Fruit fly (Drosophila melanogaster) whole organism, embryonic: ENCODE measurements around the gene CG2104.

Source experiments
- CG10431 ChIP-seq: fragments of 200-800 bp; sonication (Bioruptor generic); optimal IDR thresholded peaks from 3 replicates; lab custom pipeline; 2018; ENCODE audit warnings: missing biosample characterization, mild to moderate bottlenecking, missing genetic modification characterization
- CG10979 ChIP-seq: fragments of 200-800 bp; sonication (Bioruptor generic); optimal IDR thresholded peaks from 2 replicates; lab custom pipeline; 2018; ENCODE audit warnings: missing biosample characterization, mild to moderate bottlenecking, missing genetic modification characterization, moderate library complexity
- CG12744 ChIP-seq: fragments of 200-800 bp; sonication (Bioruptor generic); optimal IDR thresholded peaks from 2 replicates; lab custom pipeline; 2016; ENCODE audit warnings: missing biosample characterization, missing genetic modification characterization
- CG13424 ChIP-seq: fragments of 200-800 bp; sonication (Bioruptor generic); optimal IDR thresholded peaks from 2 replicates; lab custom pipeline; 2019; ENCODE audit warnings: missing biosample characterization, mild to moderate bottlenecking, missing genetic modification characterization, moderate library complexity
- CG1529 ChIP-seq: fragments of 200-800 bp; sonication (Bioruptor generic); optimal IDR thresholded peaks from 3 replicates; lab custom pipeline; 2018; ENCODE audit warnings: missing biosample characterization, missing genetic modification characterization
- CG16863 ChIP-seq: fragments of 200-800 bp; sonication (Bioruptor generic); optimal IDR thresholded peaks from 3 replicates; lab custom pipeline; 2016; ENCODE audit warnings: missing biosample characterization, missing genetic modification characterization
- CG17361 ChIP-seq: fragments of 200-800 bp; sonication (Bioruptor generic); IDR thresholded peaks from 3 replicates; pipeline ENCODE4 v1.3.6; 2022; ENCODE audit warnings: missing biosample characterization, missing genetic modification characterization
- CG17385 ChIP-seq: fragments of 200-800 bp; sonication (Bioruptor generic); optimal IDR thresholded peaks from 3 replicates; lab custom pipeline; 2018; ENCODE audit warnings: missing biosample characterization, mild to moderate bottlenecking, missing genetic modification characterization
- CG1832 ChIP-seq: fragments of 200-800 bp; sonication (Bioruptor generic); optimal IDR thresholded peaks from 2 replicates; lab custom pipeline; 2017; ENCODE audit warnings: missing biosample characterization, mild to moderate bottlenecking, missing genetic modification characterization, inconsistent platforms
- CG32767 ChIP-seq: fragments of 200-800 bp; sonication (Bioruptor generic); IDR thresholded peaks from 2 replicates; pipeline ENCODE4 v1.3.6; 2022; ENCODE audit warnings: missing biosample characterization, missing genetic modification characterization
- CG33557 ChIP-seq: fragments of 200-800 bp; sonication (Bioruptor generic); optimal IDR thresholded peaks from 2 replicates; lab custom pipeline; 2019; ENCODE audit warnings: missing biosample characterization, mild to moderate bottlenecking, missing genetic modification characterization, moderate library complexity
- CG34224 ChIP-seq: fragments of 200-800 bp; sonication (Bioruptor generic); IDR thresholded peaks from 3 replicates; pipeline ENCODE4 v1.3.6; 2022; ENCODE audit warnings: missing biosample characterization, missing genetic modification characterization; ENCODE audit not compliant: partially characterized antibody
- CG3847 ChIP-seq: fragments of 200-800 bp; sonication (Bioruptor generic); IDR thresholded peaks from 2 replicates; pipeline ENCODE4 v1.3.6; 2022; ENCODE audit warnings: missing biosample characterization, missing genetic modification characterization
- CG4360 ChIP-seq: fragments of 200-800 bp; sonication (Bioruptor generic); IDR thresholded peaks from 2 replicates; pipeline ENCODE4 v1.3.6; 2022; ENCODE audit warnings: missing biosample characterization, missing genetic modification characterization
- CG5180 ChIP-seq: fragments of 200-800 bp; sonication (Bioruptor generic); optimal IDR thresholded peaks from 3 replicates; lab custom pipeline; 2017; ENCODE audit warnings: missing biosample characterization, missing genetic modification characterization, mild to moderate bottlenecking, moderate library complexity, missing genetic modification reagents
- CG7786 ChIP-seq: fragments of 200-800 bp; sonication (Bioruptor generic); optimal IDR thresholded peaks from 2 replicates; lab custom pipeline; 2016; ENCODE audit warnings: missing biosample characterization, missing genetic modification characterization
- CG9727 ChIP-seq: fragments of 200-800 bp; sonication (Bioruptor generic); optimal IDR thresholded peaks from 3 replicates; lab custom pipeline; 2017; ENCODE audit warnings: missing biosample characterization, mild to moderate bottlenecking, missing genetic modification characterization
- CG9797 ChIP-seq: fragments of 200-800 bp; sonication (Bioruptor generic); optimal IDR thresholded peaks from 3 replicates; lab custom pipeline; 2018; ENCODE audit warnings: missing biosample characterization, mild to moderate bottlenecking, missing genetic modification characterization
- Doc3 ChIP-seq: fragments of 200-800 bp; sonication (Bioruptor generic); IDR thresholded peaks from 3 replicates; pipeline ENCODE4 v1.3.6; 2022; ENCODE audit warnings: missing biosample characterization, missing genetic modification characterization; ENCODE audit not compliant: partially characterized antibody
- ERR ChIP-seq: fragments of 200-800 bp; sonication (Bioruptor generic); optimal IDR thresholded peaks from 2 replicates; lab custom pipeline; 2016; ENCODE audit warnings: missing biosample characterization, missing genetic modification characterization
- Ets97D ChIP-seq: fragments of 200-800 bp; sonication (Bioruptor generic); optimal IDR thresholded peaks from 3 replicates; lab custom pipeline; 2016; ENCODE audit warnings: missing biosample characterization, missing genetic modification characterization
- H15 ChIP-seq: fragments of 200-800 bp; sonication (Bioruptor generic); IDR thresholded peaks from 3 replicates; pipeline ENCODE4 v1.3.6; 2022; ENCODE audit warnings: missing biosample characterization, missing genetic modification characterization
- Nf-YC ChIP-seq: fragments of 200-800 bp; optimal IDR thresholded peaks from 3 replicates; lab custom pipeline; 2019; ENCODE audit warnings: missing biosample characterization, mild to moderate bottlenecking, missing genetic modification characterization, moderate library complexity
- PHDP ChIP-seq: fragments of 200-800 bp; sonication (Bioruptor generic); optimal IDR thresholded peaks from 3 replicates; lab custom pipeline; 2018; ENCODE audit warnings: missing biosample characterization, mild to moderate bottlenecking, missing genetic modification characterization, moderate library complexity
- Sry-δ ChIP-seq: fragments of 200-800 bp; sonication (Bioruptor generic); optimal IDR thresholded peaks from 2 replicates; lab custom pipeline; 2016; ENCODE audit warnings: missing biosample characterization, missing genetic modification characterization
- abd-A ChIP-seq: fragments of 200-800 bp; sonication (Bioruptor generic); optimal IDR thresholded peaks from 3 replicates; lab custom pipeline; 2019; ENCODE audit warnings: missing biosample characterization, mild to moderate bottlenecking, missing genetic modification characterization, moderate library complexity
- ci ChIP-seq: fragments of 200-800 bp; sonication (Bioruptor generic); IDR thresholded peaks from 3 replicates; pipeline ENCODE4 v1.3.6; 2022; ENCODE audit warnings: missing biosample characterization, missing genetic modification characterization
- crp ChIP-seq, 2 experiments: fragments of 200-800 bp; sonication (Bioruptor generic); optimal IDR thresholded peaks; 2 replicates in 1 of 2; 3 replicates in 1 of 2; lab custom pipeline; 2017; ENCODE audit warnings: missing biosample characterization in 2 of 2, missing genetic modification characterization in 2 of 2, mild to moderate bottlenecking in 1 of 2, moderate library complexity in 1 of 2
- da ChIP-seq: fragments of 200-800 bp; sonication (Bioruptor generic); optimal IDR thresholded peaks from 2 replicates; lab custom pipeline; 2016; ENCODE audit warnings: missing biosample characterization, missing genetic modification characterization
- fd96Cb ChIP-seq: fragments of 200-800 bp; sonication (Bioruptor generic); optimal IDR thresholded peaks from 2 replicates; lab custom pipeline; 2018; ENCODE audit warnings: missing biosample characterization, mild to moderate bottlenecking, missing genetic modification characterization, moderate library complexity
- ftz-f1 ChIP-seq: fragments of 200-800 bp; sonication (Bioruptor generic); optimal IDR thresholded peaks from 2 replicates; lab custom pipeline; 2016; ENCODE audit warnings: missing biosample characterization, missing genetic modification characterization
- gcm2 ChIP-seq: fragments of 200-800 bp; sonication (Bioruptor generic); optimal IDR thresholded peaks from 2 replicates; lab custom pipeline; 2016; ENCODE audit warnings: missing biosample characterization, missing genetic modification characterization
- gfzf ChIP-seq: fragments of 200-800 bp; sonication (Bioruptor generic); optimal IDR thresholded peaks from 2 replicates; lab custom pipeline; 2016; ENCODE audit warnings: missing biosample characterization, mild to moderate bottlenecking, missing genetic modification characterization, moderate library complexity
- gsb ChIP-seq: fragments of 200-800 bp; sonication (Bioruptor generic); IDR thresholded peaks from 2 replicates; pipeline ENCODE4 v1.3.6; 2022; ENCODE audit warnings: missing biosample characterization, missing genetic modification characterization
- ham ChIP-seq: fragments of 200-800 bp; sonication (Bioruptor generic); IDR thresholded peaks from 2 replicates; pipeline ENCODE4 v1.3.6; 2022; ENCODE audit warnings: missing biosample characterization, missing genetic modification characterization
- inv ChIP-seq: fragments of 200-800 bp; sonication (Bioruptor generic); IDR thresholded peaks from 2 replicates; pipeline ENCODE4 v1.3.6; 2022; ENCODE audit warnings: missing biosample characterization, missing genetic modification characterization; ENCODE audit not compliant: partially characterized antibody
- maf-S ChIP-seq: fragments of 200-800 bp; sonication (Bioruptor generic); optimal IDR thresholded peaks from 2 replicates; lab custom pipeline; 2016; ENCODE audit warnings: missing biosample characterization, missing genetic modification characterization
- mirr ChIP-seq: fragments of 200-800 bp; sonication (Bioruptor generic); optimal IDR thresholded peaks from 3 replicates; lab custom pipeline; 2018; ENCODE audit warnings: missing biosample characterization, mild to moderate bottlenecking, missing genetic modification characterization
- mld ChIP-seq: fragments of 200-800 bp; sonication (Bioruptor generic); IDR thresholded peaks from 3 replicates; pipeline ENCODE4 v1.3.6; 2022; ENCODE audit warnings: missing biosample characterization, missing genetic modification characterization; ENCODE audit not compliant: partially characterized antibody
- otp ChIP-seq: fragments of 200-800 bp; sonication (Bioruptor generic); IDR thresholded peaks from 3 replicates; pipeline ENCODE4, ENCODE4 v1.3.6; 2022; ENCODE audit warnings: missing biosample characterization, missing genetic modification characterization
- prd ChIP-seq, 3 experiments: fragments of >200 bp in 2 of 3; fragments of 200-800 bp in 1 of 3; sonication (Bioruptor generic) in 1 of 3; optimal IDR thresholded peaks in 2 of 3; IDR thresholded peaks in 1 of 3; 2 replicates in 2 of 3; 3 replicates in 1 of 3; pipeline versions ENCODE4 v1.3.6 to Lab custom; 2017 to 2022; ENCODE audit warnings: missing biosample characterization in 1 of 3, missing genetic modification characterization in 1 of 3
- psq ChIP-seq: fragments of 200-800 bp; sonication (Bioruptor generic); optimal IDR thresholded peaks from 2 replicates; lab custom pipeline; 2017; ENCODE audit warnings: missing biosample characterization, missing genetic modification characterization
- sens ChIP-seq: fragments of 200-800 bp; sonication (Bioruptor generic); peaks from one replicate; lab custom pipeline; 2016; ENCODE audit warnings: missing biosample characterization, missing genetic modification characterization
- sob ChIP-seq: fragments of 200-800 bp; sonication (Bioruptor generic); IDR thresholded peaks from 2 replicates; pipeline ENCODE4 v1.3.6; 2022; ENCODE audit warnings: missing biosample characterization, missing genetic modification characterization
- sr ChIP-seq: fragments of 200-800 bp; sonication (Bioruptor generic); IDR thresholded peaks from 3 replicates; pipeline ENCODE4 v1.3.6; 2022; ENCODE audit warnings: missing biosample characterization, missing genetic modification characterization
- sug ChIP-seq: fragments of 200-800 bp; optimal IDR thresholded peaks from 2 replicates; lab custom pipeline; 2019; ENCODE audit warnings: missing biosample characterization, mild to moderate bottlenecking, missing genetic modification characterization, moderate library complexity
- tio ChIP-seq: fragments of 200-800 bp; sonication (Bioruptor generic); optimal IDR thresholded peaks from 2 replicates; lab custom pipeline; 2017; ENCODE audit warnings: missing biosample characterization, missing genetic modification characterization, inconsistent platforms
- wor ChIP-seq: fragments of 200-800 bp; sonication (Bioruptor generic); IDR thresholded peaks from 2 replicates; pipeline ENCODE4 v1.3.6; 2022; ENCODE audit warnings: missing biosample characterization, missing genetic modification characterization
- zfh2 ChIP-seq: fragments of 200-800 bp; sonication (Bioruptor generic); optimal IDR thresholded peaks from 2 replicates; lab custom pipeline; 2016; ENCODE audit warnings: missing biosample characterization, missing genetic modification characterization

CG2104 gene

dm6 chr3R:5669740-5670659 lies 23.1 kb downstream of the CG2104 start (continued):
- TF ChIP-seq gcm2 (GFP tag; lab: Kevin White, UChicago) = no peak
- no peak for TF ChIP-seq CG12744 (GFP tag; lab: Kevin White, UChicago)
- no peak for TF ChIP-seq CG34224 (GFP tag; lab: Robert Waterston, UW)
- TF ChIP-seq CG9727 = no peak
- TF ChIP-seq otp (GFP tag; lab: Robert Waterston, UW) = no peak
- TF ChIP-seq abd-A (tag; lab: Kevin White, UChicago) = no peak
- TF ChIP-seq fd96Cb (tag; lab: Kevin White, UChicago) = no peak
- no peak for TF ChIP-seq CG1529 (GFP tag; lab: Kevin White, UChicago)
- TF ChIP-seq CG1832 (GFP tag; lab: Kevin White, UChicago) = no peak
- no peak for TF ChIP-seq H15 (GFP tag; lab: Robert Waterston, UW)
- TF ChIP-seq sug (tag; lab: Kevin White, UChicago) = peak; percentile 14
- TF ChIP-seq psq (GFP tag; lab: Kevin White, UChicago) = peak; percentile 97
- TF ChIP-seq ERR = peak; percentile 11
- no peak for TF ChIP-seq ftz-f1 (GFP tag; lab: Kevin White, UChicago)
- TF ChIP-seq wor (GFP tag; lab: Robert Waterston, UW) = no peak
- TF ChIP-seq gsb (GFP tag; lab: Robert Waterston, UW) = no peak
- TF ChIP-seq Doc3 = no peak
- TF ChIP-seq inv (GFP tag; lab: Robert Waterston, UW) = 0 out of 2 replicates have a peak, but pooled peaks have one; percentile 2
- no peak for TF ChIP-seq maf-S (GFP tag; lab: Kevin White, UChicago)
- TF ChIP-seq ci (GFP tag; lab: Robert Waterston, UW) = no peak
- no peak for TF ChIP-seq crp (GFP tag; optimal IDR thresholded peaks at IDR 0.05; lab: Kevin White, UChicago)
- no peak for TF ChIP-seq zfh2 (GFP tag; lab: Kevin White, UChicago)
- TF ChIP-seq mld (GFP tag; lab: Robert Waterston, UW) = 0 out of 3 replicates have a peak, but pooled peaks have one; percentile 18
- no peak for TF ChIP-seq CG10431 (GFP tag; lab: Kevin White, UChicago)
- no peak for TF ChIP-seq sr
- TF ChIP-seq PHDP = no peak
- no peak for TF ChIP-seq ham
- TF ChIP-seq mirr (GFP tag; lab: Kevin White, UChicago) = peak; percentile 36
- no peak for TF ChIP-seq gfzf
- TF ChIP-seq CG9797 (GFP tag; lab: Kevin White, UChicago) = no peak
- no peak for TF ChIP-seq Nf-YC
- TF ChIP-seq CG5180 = no peak
- TF ChIP-seq sob (GFP tag; lab: Robert Waterston, UW) = no peak
- no peak for TF ChIP-seq CG3847 (GFP tag; lab: Robert Waterston, UW)
- TF ChIP-seq CG32767 = no peak
- peak; percentile 95 for TF ChIP-seq CG17385 (GFP tag; lab: Kevin White, UChicago)
- TF ChIP-seq da (GFP tag; lab: Kevin White, UChicago) = no peak
- no peak for TF ChIP-seq CG13424 (tag; lab: Kevin White, UChicago)
- TF ChIP-seq CG16863 (GFP tag; lab: Kevin White, UChicago) = no peak
- TF ChIP-seq tio (GFP tag; lab: Kevin White, UChicago) = no peak
- no peak for TF ChIP-seq CG17361
- TF ChIP-seq sens (GFP tag; lab: Kevin White, UChicago) = no peak
- TF ChIP-seq Sry-δ (GFP tag; lab: Kevin White, UChicago) = no peak
- TF ChIP-seq prd (optimal IDR thresholded peaks at IDR 0.05; lab: Kevin White, UChicago) = no peak
- no peak for TF ChIP-seq prd (GFP tag; IDR thresholded peaks at IDR 0.05; lab: Robert Waterston, UW)
- TF ChIP-seq Ets97D = no peak
- peak; percentile 99 for TF ChIP-seq CG4360 (GFP tag; lab: Robert Waterston, UW)
- no peak for TF ChIP-seq CG7786 (GFP tag; lab: Kevin White, UChicago)
- TF ChIP-seq CG10979 (tag; lab: Kevin White, UChicago) = no peak
- no peak for TF ChIP-seq CG33557 (GFP tag; lab: Kevin White, UChicago)
